Fruit fly (Drosophila melanogaster) whole organism, embryonic: ENCODE data around the gene CG11456.

Experiments
- CG10321 ChIP-seq: fragments of 200-800 bp; sonication (Bioruptor generic); IDR thresholded peaks from 2 replicates; pipeline ENCODE4 v1.3.6; 2022; ENCODE audit warnings: missing biosample characterization, missing genetic modification characterization
- CG3726 ChIP-seq: fragments of 200-800 bp; sonication (Bioruptor generic); IDR thresholded peaks from 3 replicates; pipeline ENCODE4, ENCODE4 v1.3.6; 2022; ENCODE audit warnings: missing biosample characterization, missing genetic modification characterization
- CG42726 ChIP-seq: fragments of 200-800 bp; sonication (Bioruptor generic); IDR thresholded peaks from 2 replicates; pipeline ENCODE4 v1.3.6; 2022; ENCODE audit warnings: missing biosample characterization, missing genetic modification characterization; ENCODE audit not compliant: partially characterized antibody
- Dip2 ChIP-seq: fragments of 200-800 bp; sonication (Bioruptor generic); IDR thresholded peaks from 2 replicates; pipeline ENCODE4 v1.3.6; 2022; ENCODE audit warnings: missing biosample characterization, missing genetic modification characterization
- Hr39 ChIP-seq: fragments of >200 bp; optimal IDR thresholded peaks from 2 replicates; lab custom pipeline; 2017
- Tbp ChIP-seq: fragments of >200 bp; optimal IDR thresholded peaks from 2 replicates; lab custom pipeline; 2018; ENCODE audit warnings: missing biosample characterization, missing genetic modification characterization
- Xbp1 ChIP-seq: fragments of 200-800 bp; sonication (Bioruptor generic); optimal IDR thresholded peaks from 3 replicates; lab custom pipeline; 2016; ENCODE audit warnings: missing biosample characterization, mild to moderate bottlenecking, missing genetic modification characterization
- danr ChIP-seq: fragments of 200-800 bp; sonication (Bioruptor generic); IDR thresholded peaks from 2 replicates; pipeline ENCODE4 v1.3.6; 2022; ENCODE audit warnings: missing biosample characterization, missing genetic modification characterization
- gt ChIP-seq: fragments of 200-800 bp; sonication (Bioruptor generic); IDR thresholded peaks from 2 replicates; pipeline ENCODE4 v1.3.6; 2022; ENCODE audit warnings: missing biosample characterization, missing genetic modification characterization
- seq ChIP-seq: fragments of 200-800 bp; sonication (Bioruptor generic); IDR thresholded peaks from 2 replicates; pipeline ENCODE4 v1.3.6; 2022; ENCODE audit warnings: missing biosample characterization, missing genetic modification characterization

- TF ChIP-seq gt (GFP tag; lab: Robert Waterston, UW) (no peak), Dip2 (GFP tag; lab: Robert Waterston, UW) (no peak), CG10321 (no peak), CG3726 (no peak), Xbp1 (GFP tag; lab: Kevin White, UChicago) (no peak), seq (no peak), danr (no peak), CG42726 (GFP tag; lab: Robert Waterston, UW) (no peak), Tbp (no peak), Hr39 (lab: Kevin White, UChicago) (no peak)
Observed at dm6 chr3L:20885172-20885571, 43.4 kb downstream of the CG11456 start, which contains the start of gene CG32432.
